Worm (Caenorhabditis elegans): Measurements from ENCODE around the gene asp-13.

ce11 chrV:8658577-8659362 lies 15.8 kb upstream of the asp-13 start:
- TF ChIP-seq ceh-100 (GFP tag; IDR thresholded peaks at IDR 0.05): no peak
- TF ChIP-seq F55B11.4 (tag; optimal IDR thresholded peaks at IDR 0.05; ENCODE audit: borderline replicate concordance, insufficient read depth): no peak
- no peak for TF ChIP-seq aptf-3 (GFP tag; IDR thresholded peaks at IDR 0.05)
- no peak for TF ChIP-seq F37B4.10 (GFP tag; IDR thresholded peaks at IDR 0.05)
- TF ChIP-seq B0035.1 (tag; optimal IDR thresholded peaks at IDR 0.05): no peak
- no peak for TF ChIP-seq efl-1 (GFP tag; optimal IDR thresholded peaks at IDR 0.05)
- no peak for TF ChIP-seq C06A6.2 (GFP tag; conservative IDR thresholded peaks at IDR 0.05)
- no peak for TF ChIP-seq rec-8 (tag; optimal IDR thresholded peaks at IDR 0.05)

Data from whole organism, young adult.